Worm (Caenorhabditis elegans) whole organism, L4 larva: ENCODE data around the gene Y57G11C.1130.

Experiments used
- F49E8.2 ChIP-seq: sonication (generic microtip); optimal IDR thresholded peaks from 2 replicates; lab custom pipeline; 2016; ENCODE audit warnings: missing compliant biosample characterization, mild to moderate bottlenecking, missing genetic modification characterization, borderline replicate concordance
- R02D3.7 ChIP-seq: fragments of 150-350 bp; sonication (generic microtip); optimal IDR thresholded peaks from 3 replicates; lab custom pipeline; 2014; ENCODE audit warnings: missing biosample characterization, missing genetic modification characterization
- T20F7.1 ChIP-seq: fragments of 200-800 bp; sonication (Bioruptor generic); optimal IDR thresholded peaks from 2 replicates; lab custom pipeline; 2018; ENCODE audit warnings: mild to moderate bottlenecking, missing genetic modification characterization, missing compliant biosample characterization
- T26A8.4 ChIP-seq: fragments of 200-800 bp; sonication (Bioruptor generic); IDR thresholded peaks from 2 replicates; pipeline ENCODE4 v1.3.6; 2022; ENCODE audit warnings: missing genetic modification characterization, missing compliant biosample characterization
- Y105C5A.15 ChIP-seq: fragments of 200-800 bp; sonication (Bioruptor generic); IDR thresholded peaks from 2 replicates; pipeline ENCODE4 v1.3.6; 2022; ENCODE audit warnings: missing genetic modification characterization, missing compliant biosample characterization
- Y48G9A.11 ChIP-seq: fragments of 200-800 bp; sonication (Bioruptor generic); IDR thresholded peaks from 2 replicates; pipeline ENCODE4 v1.3.6; 2022; ENCODE audit warnings: missing genetic modification reagents, missing genetic modification characterization, missing compliant biosample characterization
- Y5F2A.4 ChIP-seq: fragments of 200-800 bp; sonication (Bioruptor generic); optimal IDR thresholded peaks from 2 replicates; lab custom pipeline; 2018; ENCODE audit warnings: mild to moderate bottlenecking, missing genetic modification characterization, missing compliant biosample characterization
- ZK546.5 ChIP-seq, 2 experiments: sonication (generic microtip); optimal IDR thresholded peaks; 2 replicates each; lab custom pipeline; 2017; ENCODE audit warnings: missing biosample characterization in 2 of 2, missing genetic modification characterization in 2 of 2
- aha-1 ChIP-seq: fragments of 150-350 bp; peaks from one replicate; lab custom pipeline; 2014; ENCODE audit warnings: missing biosample characterization, missing genetic modification characterization
- ama-1 ChIP-seq: fragments of 150-350 bp; optimal IDR thresholded peaks from 2 replicates; lab custom pipeline; 2014; ENCODE audit warnings: inconsistent platforms, mixed read lengths
- ceh-44 ChIP-seq: fragments of 200-800 bp; sonication (Bioruptor generic); IDR thresholded peaks from 2 replicates; pipeline ENCODE4 v1.3.6; 2022; ENCODE audit warnings: missing genetic modification reagents, missing genetic modification characterization, missing compliant biosample characterization
- ceh-62 ChIP-seq: sonication (generic microtip); optimal IDR thresholded peaks from 2 replicates; lab custom pipeline; 2017; ENCODE audit warnings: missing biosample characterization, missing genetic modification characterization
- ceh-82 ChIP-seq: sonication (generic microtip); optimal IDR thresholded peaks from 2 replicates; lab custom pipeline; 2017; ENCODE audit warnings: missing biosample characterization, missing genetic modification characterization
- daf-19 ChIP-seq: fragments of 200-800 bp; sonication (Bioruptor generic); conservative IDR thresholded peaks from 2 replicates; pipeline ENCODE4 v1.3.6; 2022; ENCODE audit warnings: missing genetic modification characterization, missing compliant biosample characterization
- dmd-9 ChIP-seq: fragments of 200-800 bp; sonication (Bioruptor generic); IDR thresholded peaks from 2 replicates; pipeline ENCODE4 v1.3.6; 2022; ENCODE audit warnings: missing genetic modification reagents, missing genetic modification characterization, missing compliant biosample characterization
- dpl-1 ChIP-seq: fragments of 150-350 bp; optimal IDR thresholded peaks from 2 replicates; lab custom pipeline; 2014; ENCODE audit warnings: missing biosample characterization, missing genetic modification reagents, missing genetic modification characterization
- duxl-1 ChIP-seq: sonication (generic microtip); optimal IDR thresholded peaks from 2 replicates; lab custom pipeline; 2016; ENCODE audit warnings: mild to moderate bottlenecking, missing genetic modification characterization, moderate library complexity, missing compliant biosample characterization; ENCODE audit not compliant: poor library complexity
- egl-43 ChIP-seq: fragments of 200-800 bp; sonication (Bioruptor generic); IDR thresholded peaks from 2 replicates; pipeline ENCODE4 v1.3.6; 2022; ENCODE audit warnings: missing genetic modification reagents, missing genetic modification characterization, missing compliant biosample characterization
- fos-1 ChIP-seq: fragments of 150-350 bp; optimal IDR thresholded peaks from 2 replicates; lab custom pipeline; 2014; ENCODE audit warnings: missing biosample characterization, missing genetic modification characterization
- hif-1 ChIP-seq, 2 experiments: sonication (generic microtip); optimal IDR thresholded peaks; 2 replicates each; lab custom pipeline; 2016 to 2017; ENCODE audit warnings: missing compliant biosample characterization in 2 of 2, missing genetic modification characterization in 2 of 2, missing genetic modification reagents in 2 of 2, missing genotype in 2 of 2, mild to moderate bottlenecking in 1 of 2
- hlh-30 ChIP-seq: sonication (generic microtip); optimal IDR thresholded peaks from 2 replicates; lab custom pipeline; 2017; ENCODE audit warnings: antibody characterized with exemption, mild to moderate bottlenecking, missing genetic modification characterization, missing compliant biosample characterization; ENCODE audit not compliant: insufficient read depth
- jun-1 ChIP-seq: fragments of 150-350 bp; optimal IDR thresholded peaks from 2 replicates; lab custom pipeline; 2014; ENCODE audit warnings: missing biosample characterization, missing genetic modification reagents, missing genetic modification characterization
- lim-7 ChIP-seq: fragments of 200-800 bp; sonication (Bioruptor generic); IDR thresholded peaks from 2 replicates; pipeline ENCODE4 v1.3.6; 2022; ENCODE audit warnings: missing genetic modification characterization, missing compliant biosample characterization
- lin-1 ChIP-seq: fragments of 200-800 bp; sonication (Bioruptor generic); IDR thresholded peaks from 2 replicates; pipeline ENCODE4 v1.3.6; 2022; ENCODE audit warnings: missing genetic modification reagents, missing genetic modification characterization, missing compliant biosample characterization
- lin-13 ChIP-seq: fragments of 150-350 bp; optimal IDR thresholded peaks from 2 replicates; lab custom pipeline; 2014; ENCODE audit warnings: missing biosample characterization, missing genetic modification reagents, missing genetic modification characterization
- lin-39 ChIP-seq: fragments of 150-350 bp; optimal IDR thresholded peaks from 2 replicates; lab custom pipeline; 2014; ENCODE audit warnings: missing biosample characterization, missing genetic modification reagents, missing genetic modification characterization
- madf-9 ChIP-seq: fragments of 200-800 bp; sonication (Bioruptor generic); conservative IDR thresholded peaks from 2 replicates; pipeline ENCODE4 v1.3.6; 2022; ENCODE audit warnings: missing genetic modification reagents, missing genetic modification characterization, missing compliant biosample characterization
- mep-1 ChIP-seq: fragments of 150-350 bp; sonication (generic microtip); optimal IDR thresholded peaks from 3 replicates; lab custom pipeline; 2014; ENCODE audit warnings: missing biosample characterization, missing genetic modification characterization
- mxl-2 ChIP-seq: fragments of 200-800 bp; sonication (Bioruptor generic); conservative IDR thresholded peaks from 2 replicates; pipeline ENCODE4 v1.3.6; 2022; ENCODE audit warnings: missing genetic modification reagents, missing genetic modification characterization, missing compliant biosample characterization
- nhr-11 ChIP-seq: fragments of 150-350 bp; optimal IDR thresholded peaks from 2 replicates; lab custom pipeline; 2014; ENCODE audit warnings: missing biosample characterization, missing genetic modification characterization
- nhr-237 ChIP-seq: sonication (generic microtip); optimal IDR thresholded peaks from 2 replicates; lab custom pipeline; 2017; ENCODE audit warnings: missing biosample characterization, missing genetic modification characterization
- nhr-41 ChIP-seq: fragments of 200-800 bp; sonication (Bioruptor generic); IDR thresholded peaks from 2 replicates; pipeline ENCODE4 v1.3.6; 2022; ENCODE audit warnings: missing genetic modification reagents, missing genetic modification characterization, missing compliant biosample characterization
- nhr-42 ChIP-seq: fragments of 200-800 bp; sonication (Bioruptor generic); IDR thresholded peaks from 2 replicates; pipeline ENCODE4 v1.3.6; 2022; ENCODE audit warnings: missing genetic modification characterization, missing compliant biosample characterization
- nhr-6 ChIP-seq: fragments of 150-350 bp; optimal IDR thresholded peaks from 2 replicates; lab custom pipeline; 2014; ENCODE audit warnings: missing biosample characterization, missing genetic modification characterization
- pha-4 ChIP-seq, 2 experiments: fragments of 150-350 bp in 1 of 2; fragments of 200-800 bp in 1 of 2; sonication (Bioruptor generic) in 1 of 2; IDR thresholded peaks in 1 of 2; optimal IDR thresholded peaks in 1 of 2; 2 replicates each; pipeline versions ENCODE4 v1.3.6 to Lab custom; 2014 to 2022; ENCODE audit warnings: missing genetic modification characterization in 2 of 2, missing genetic modification reagents in 2 of 2, missing biosample characterization in 1 of 2, missing compliant biosample characterization in 1 of 2
- php-3 ChIP-seq: fragments of 200-800 bp; sonication (Bioruptor generic); IDR thresholded peaks from 2 replicates; pipeline ENCODE4 v1.3.6; 2022; ENCODE audit warnings: missing genetic modification reagents, missing genetic modification characterization, missing compliant biosample characterization
- sdz-12 ChIP-seq: fragments of 200-800 bp; sonication (Bioruptor generic); optimal IDR thresholded peaks from 2 replicates; lab custom pipeline; 2018; ENCODE audit warnings: mild to moderate bottlenecking, missing genetic modification characterization, missing compliant biosample characterization
- skn-1 ChIP-seq: fragments of 150-350 bp; optimal IDR thresholded peaks from 2 replicates; lab custom pipeline; 2014; ENCODE audit warnings: missing biosample characterization, missing genetic modification characterization
- snpc-1.2 ChIP-seq: fragments of 200-800 bp; sonication (Bioruptor generic); IDR thresholded peaks from 2 replicates; pipeline ENCODE4 v1.3.6; 2022; ENCODE audit warnings: missing genetic modification reagents, missing genetic modification characterization, missing compliant biosample characterization
- snpc-4 ChIP-seq: fragments of 150-350 bp; optimal IDR thresholded peaks from 2 replicates; lab custom pipeline; 2014; ENCODE audit warnings: missing biosample characterization, missing genetic modification characterization
- spr-1 ChIP-seq: sonication (generic microtip); optimal IDR thresholded peaks from 2 replicates; lab custom pipeline; 2016; ENCODE audit warnings: mild to moderate bottlenecking, missing genetic modification characterization, missing compliant biosample characterization
- tra-1 ChIP-seq: fragments of 200-800 bp; sonication (Bioruptor generic); IDR thresholded peaks from 2 replicates; pipeline ENCODE4 v1.3.6; 2022; ENCODE audit warnings: missing genetic modification reagents, missing genetic modification characterization, missing compliant biosample characterization
- unc-39 ChIP-seq: sonication (generic microtip); optimal IDR thresholded peaks from 2 replicates; lab custom pipeline; 2017; ENCODE audit warnings: missing biosample characterization, missing genetic modification characterization
- unc-62 ChIP-seq, 3 experiments: fragments of 150-350 bp in 1 of 3; sonication (generic microtip); optimal IDR thresholded peaks in 2 of 3; peaks in 1 of 3; 1 replicate in 1 of 3; 2 replicates in 2 of 3; lab custom pipeline; 2014 to 2017; ENCODE audit warnings: missing biosample characterization in 3 of 3, missing genetic modification characterization in 3 of 3, missing genetic modification reagents in 3 of 3, missing genotype in 1 of 3
- zag-1 ChIP-seq: fragments of 150-350 bp; optimal IDR thresholded peaks from 2 replicates; lab custom pipeline; 2014; ENCODE audit warnings: missing biosample characterization, missing genetic modification characterization
- zfp-2 ChIP-seq: sonication (generic microtip); optimal IDR thresholded peaks from 2 replicates; lab custom pipeline; 2016; ENCODE audit warnings: mild to moderate bottlenecking, missing genetic modification characterization, missing compliant biosample characterization
- zfp-3 ChIP-seq: fragments of 200-800 bp; sonication (Bioruptor generic); conservative IDR thresholded peaks from 2 replicates; pipeline ENCODE4 v1.3.6; 2022; ENCODE audit warnings: missing genetic modification reagents, missing genetic modification characterization, missing compliant biosample characterization
- ztf-7 ChIP-seq: fragments of 150-350 bp; optimal IDR thresholded peaks from 2 replicates; lab custom pipeline; 2014; ENCODE audit warnings: missing biosample characterization, missing genetic modification characterization

The Y57G11C.1130 gene

DNA sequence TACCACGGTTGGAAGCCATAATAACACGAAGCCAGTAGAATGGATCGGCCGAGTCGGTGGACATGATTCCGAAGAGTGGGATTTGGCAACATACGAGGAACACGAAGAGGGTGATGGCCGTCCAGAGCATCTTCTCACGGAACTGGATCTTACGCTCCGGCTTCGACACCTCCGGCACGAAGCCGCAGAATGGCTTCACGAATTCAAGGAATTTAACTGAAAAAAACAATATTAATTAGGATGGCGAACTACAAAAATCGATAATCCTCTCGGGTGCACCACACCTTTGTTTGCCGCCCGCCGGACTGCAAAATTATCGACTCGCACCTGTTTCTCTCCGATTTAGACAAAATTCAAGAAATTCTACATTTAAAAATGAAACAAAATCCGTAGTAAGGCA lies 41.9 kb downstream of the Y57G11C.1130 start:
- TF ChIP-seq snpc-1.2 (GFP tag; lab: Robert Waterston, UW) (0 out of 2 replicates have a peak, but pooled peaks have one; percentile 58), mxl-2 (no peak), zfp-3 (GFP tag; lab: Robert Waterston, UW) (0 out of 2 replicates have a peak, but pooled peaks have one; percentile 21), aha-1 (peak; percentile 14)
- TF ChIP-seq, all 104 proteins: peak for 3

DNA sequence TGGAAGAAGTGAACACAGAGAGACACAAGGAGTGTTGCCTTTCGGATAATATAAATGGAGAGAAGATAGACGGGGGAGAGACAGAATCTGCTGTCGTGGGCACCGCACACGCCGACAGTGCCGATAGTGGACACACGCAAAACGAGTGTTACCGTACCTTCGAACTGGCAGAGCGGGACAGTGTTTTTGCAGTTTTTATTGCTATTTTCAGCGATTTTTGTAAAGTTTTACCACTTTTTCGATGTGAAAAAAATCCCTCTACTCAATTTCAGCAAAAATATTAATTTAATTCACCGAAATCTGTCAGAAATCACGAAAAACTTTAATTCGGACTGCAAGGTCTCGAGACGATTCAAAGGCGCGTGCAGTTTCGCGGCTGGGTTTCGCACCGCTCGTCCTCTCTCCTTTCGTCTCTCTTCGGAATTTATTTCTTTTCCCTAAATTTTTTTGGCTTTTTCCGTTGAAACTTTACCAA lies 42.6 kb downstream of the Y57G11C.1130 start, which contains the start of gene sec-61.A:
TSS of gene sec-61.A (minus strand) at position 387 of the 475 bp plus-strand sequence.
- TF ChIP-seq lin-13 (GFP tag; lab: Kevin White, UChicago) (peak; percentile 66), pha-4 (GFP tag; IDR thresholded peaks at IDR 0.05; lab: Robert Waterston, UW) (no peak; the same call in 1 of the 2 replicates), pha-4 (tag; optimal IDR thresholded peaks at IDR 0.05; lab: Kevin White, UChicago) (no peak), lin-39 (tag; lab: Kevin White, UChicago) (no peak), T26A8.4 (GFP tag; lab: Robert Waterston, UW) (no peak), nhr-42 (GFP tag; lab: Robert Waterston, UW) (no peak), daf-19 (no peak), zfp-3 (GFP tag; lab: Robert Waterston, UW) (peak; percentile 79; the same call in 1 of the 2 replicates), nhr-11 (tag; lab: Kevin White, UChicago) (no peak), F49E8.2 (tag; lab: Kevin White, UChicago) (peak; percentile 64), ceh-62 (tag; lab: Kevin White, UChicago) (no peak), duxl-1 (tag; lab: Kevin White, UChicago) (peak; percentile 1), Y105C5A.15 (GFP tag; lab: Robert Waterston, UW) (no peak), T20F7.1 (GFP tag; lab: Kevin White, UChicago) (peak; percentile 87), hif-1 (tag; optimal IDR thresholded peaks at IDR 0.05; lab: Kevin White, UChicago) (peak; percentile 36 to 75), unc-62 (GFP tag; optimal IDR thresholded peaks at IDR 0.05 in 1 of 2; lab: Kevin White, UChicago) (peak in 1 of 2 experiments; percentile 77), unc-62 (tag; optimal IDR thresholded peaks at IDR 0.05; lab: Kevin White, UChicago) (no peak), nhr-237 (tag; lab: Kevin White, UChicago) (no peak), lin-1 (GFP tag; lab: Robert Waterston, UW) (no peak), tra-1 (GFP tag; lab: Robert Waterston, UW) (no peak; the same call in 1 of the 2 replicates), egl-43 (peak; percentile 55; the same call in 1 of the 2 replicates), snpc-4 (tag; lab: Kevin White, UChicago) (peak; percentile 4), zag-1 (tag; lab: Kevin White, UChicago) (no peak), lim-7 (GFP tag; lab: Robert Waterston, UW) (0 out of 2 replicates have a peak, but pooled peaks have one; percentile 15), ceh-82 (tag; lab: Kevin White, UChicago) (no peak), dpl-1 (GFP tag; lab: Kevin White, UChicago) (peak; percentile 74), php-3 (GFP tag; lab: Robert Waterston, UW) (no peak), Y48G9A.11 (no peak), nhr-6 (tag; lab: Kevin White, UChicago) (no peak), mxl-2 (no peak), dmd-9 (GFP tag; lab: Robert Waterston, UW) (no peak), spr-1 (tag; lab: Kevin White, UChicago) (peak; percentile 49), fos-1 (tag; lab: Kevin White, UChicago) (no peak), unc-39 (tag; lab: Kevin White, UChicago) (no peak), ZK546.5 (tag; optimal IDR thresholded peaks at IDR 0.05; lab: Kevin White, UChicago) (no peak), R02D3.7 (tag; lab: Kevin White, UChicago) (no peak), ztf-7 (tag; lab: Kevin White, UChicago) (peak; percentile 26), ceh-44 (no peak), jun-1 (tag; lab: Kevin White, UChicago) (peak; percentile 54), hlh-30 (tag; lab: Kevin White, UChicago) (peak; percentile 85), mep-1 (peak; percentile 77), nhr-41 (GFP tag; lab: Robert Waterston, UW) (no peak), madf-9 (GFP tag; lab: Robert Waterston, UW) (no peak), zfp-2 (tag; lab: Kevin White, UChicago) (peak; percentile 30), skn-1 (tag; lab: Kevin White, UChicago) (no peak), Y5F2A.4 (GFP tag; lab: Kevin White, UChicago) (no peak), ama-1 (lab: Kevin White, UChicago) (no peak), sdz-12 (GFP tag; lab: Kevin White, UChicago) (no peak)
